Worm (Caenorhabditis elegans) whole organism, L1 larva: ENCODE data around the gene cdc-73.

Source experiments
- C16A3.4 ChIP-seq: fragments of 150-350 bp; optimal IDR thresholded peaks from 2 replicates; lab custom pipeline; 2014; ENCODE audit warnings: missing biosample characterization, missing genetic modification characterization
- F16B12.6 ChIP-seq: fragments of 150-350 bp; optimal IDR thresholded peaks from 2 replicates; lab custom pipeline; 2014; ENCODE audit warnings: missing biosample characterization, missing genetic modification characterization
- aha-1 ChIP-seq: fragments of 150-350 bp; optimal IDR thresholded peaks from 2 replicates; lab custom pipeline; 2014; ENCODE audit warnings: missing biosample characterization, missing genetic modification characterization
- ceh-63 ChIP-seq: fragments of 200-800 bp; sonication (Bioruptor generic); optimal IDR thresholded peaks from 2 replicates; lab custom pipeline; 2018; ENCODE audit warnings: mild to moderate bottlenecking, missing genetic modification characterization, missing compliant biosample characterization
- efl-1 ChIP-seq, 4 experiments: fragments of 150-350 bp; optimal IDR thresholded peaks in 3 of 4; peaks in 1 of 4; 1 replicate in 1 of 4; 2 replicates in 3 of 4; lab custom pipeline; 2014; ENCODE audit warnings: missing biosample characterization in 2 of 4, missing genetic modification characterization in 2 of 4, missing genetic modification reagents in 2 of 4
- elt-2 ChIP-seq: sonication (generic microtip); optimal IDR thresholded peaks from 2 replicates; lab custom pipeline; 2016; ENCODE audit warnings: missing genetic modification characterization, mild to moderate bottlenecking, inconsistent platforms, missing compliant biosample characterization, missing genetic modification reagents
- elt-3 ChIP-seq, 6 experiments: fragments of 150-350 bp in 1 of 6; sonication (generic microtip); optimal IDR thresholded peaks; 2 replicates each; lab custom pipeline; 2017 to 2018; ENCODE audit warnings: missing biosample characterization in 6 of 6, missing genetic modification characterization in 6 of 6, inconsistent platforms in 1 of 6
- fkh-10 ChIP-seq: sonication (generic microtip); optimal IDR thresholded peaks from 2 replicates; lab custom pipeline; 2017; ENCODE audit warnings: missing biosample characterization, missing genetic modification reagents, missing genetic modification characterization
- fkh-8 ChIP-seq: sonication (generic microtip); optimal IDR thresholded peaks from 2 replicates; lab custom pipeline; 2016; ENCODE audit warnings: mild to moderate bottlenecking, missing genetic modification characterization, missing compliant biosample characterization
- grh-1 ChIP-seq: fragments of 200-800 bp; sonication (Bioruptor generic); IDR thresholded peaks from 2 replicates; pipeline ENCODE4 v1.3.6; 2022; ENCODE audit warnings: missing genetic modification reagents, missing genetic modification characterization, missing compliant biosample characterization
- hlh-4 ChIP-seq: sonication (generic microtip); optimal IDR thresholded peaks from 2 replicates; lab custom pipeline; 2016; ENCODE audit warnings: mild to moderate bottlenecking, missing genetic modification characterization, missing compliant biosample characterization
- hpl-2 ChIP-seq: fragments of 150-350 bp; optimal IDR thresholded peaks from 2 replicates; lab custom pipeline; 2014; ENCODE audit warnings: missing biosample characterization, missing genetic modification reagents, missing genetic modification characterization
- irx-1 ChIP-seq: sonication (generic microtip); optimal IDR thresholded peaks from 2 replicates; lab custom pipeline; 2016; ENCODE audit warnings: missing genetic modification characterization, missing compliant biosample characterization
- jun-1 ChIP-seq: fragments of 150-350 bp; optimal IDR thresholded peaks from 2 replicates; lab custom pipeline; 2014; ENCODE audit warnings: missing biosample characterization, missing genetic modification reagents, missing genetic modification characterization
- lin-14 ChIP-seq: fragments of 200-800 bp; sonication (Bioruptor generic); optimal IDR thresholded peaks from 2 replicates; lab custom pipeline; 2018; ENCODE audit warnings: mild to moderate bottlenecking, missing genetic modification characterization, moderate library complexity, missing compliant biosample characterization
- lin-35 ChIP-seq, 2 experiments: fragments of 150-350 bp; optimal IDR thresholded peaks; 2 replicates each; lab custom pipeline; 2014; ENCODE audit warnings: missing biosample characterization in 2 of 2, missing genetic modification characterization in 2 of 2, missing genetic modification reagents in 2 of 2
- lin-39 ChIP-seq: fragments of 150-350 bp; optimal IDR thresholded peaks from 2 replicates; lab custom pipeline; 2014; ENCODE audit warnings: missing biosample characterization, missing genetic modification reagents, missing genetic modification characterization
- lir-3 ChIP-seq: sonication (generic microtip); optimal IDR thresholded peaks from 2 replicates; lab custom pipeline; 2016; ENCODE audit warnings: mild to moderate bottlenecking, missing genetic modification characterization, moderate library complexity, missing compliant biosample characterization; ENCODE audit not compliant: poor library complexity
- mdl-1 ChIP-seq, 2 experiments: fragments of 150-350 bp; optimal IDR thresholded peaks; 2 replicates each; lab custom pipeline; 2014 to 2017; ENCODE audit warnings: missing biosample characterization in 2 of 2, missing genetic modification characterization in 2 of 2, inconsistent platforms in 1 of 2
- mep-1 ChIP-seq: fragments of 150-350 bp; optimal IDR thresholded peaks from 2 replicates; lab custom pipeline; 2014; ENCODE audit warnings: missing biosample characterization, missing genetic modification characterization
- nhr-11 ChIP-seq: fragments of 150-350 bp; optimal IDR thresholded peaks from 2 replicates; lab custom pipeline; 2014; ENCODE audit warnings: missing biosample characterization, missing genetic modification characterization
- nhr-19 ChIP-seq: fragments of 200-800 bp; sonication (Bioruptor generic); conservative IDR thresholded peaks from 2 replicates; pipeline ENCODE4 v1.3.6; 2022; ENCODE audit warnings: missing genetic modification characterization, missing compliant biosample characterization
- nhr-20 ChIP-seq: sonication (generic microtip); optimal IDR thresholded peaks from 2 replicates; lab custom pipeline; 2016; ENCODE audit warnings: mild to moderate bottlenecking, missing genetic modification characterization, missing compliant biosample characterization
- nhr-237 ChIP-seq: fragments of 150-350 bp; optimal IDR thresholded peaks from 2 replicates; lab custom pipeline; 2014; ENCODE audit warnings: missing biosample characterization, missing genetic modification characterization
- nhr-47 ChIP-seq: sonication (generic microtip); optimal IDR thresholded peaks from 2 replicates; lab custom pipeline; 2016; ENCODE audit warnings: mild to moderate bottlenecking, missing genetic modification characterization, moderate library complexity, missing compliant biosample characterization
- nhr-71 ChIP-seq: sonication (generic microtip); optimal IDR thresholded peaks from 2 replicates; lab custom pipeline; 2016; ENCODE audit warnings: mild to moderate bottlenecking, missing genetic modification characterization, moderate library complexity, missing compliant biosample characterization
- nhr-85 ChIP-seq: sonication (generic microtip); peaks from one replicate; lab custom pipeline; 2016; ENCODE audit warnings: missing genetic modification characterization, inconsistent platforms, missing compliant biosample characterization
- pag-3 ChIP-seq: sonication (generic microtip); optimal IDR thresholded peaks from 2 replicates; lab custom pipeline; 2017; ENCODE audit warnings: missing genetic modification characterization, mild to moderate bottlenecking, missing compliant biosample characterization, antibody characterized with exemption, borderline replicate concordance; ENCODE audit not compliant: insufficient read depth
- pax-3 ChIP-seq: fragments of 200-800 bp; sonication (Bioruptor generic); optimal IDR thresholded peaks from 2 replicates; lab custom pipeline; 2018; ENCODE audit warnings: mild to moderate bottlenecking, missing genetic modification characterization, moderate library complexity, missing compliant biosample characterization
- rnt-1 ChIP-seq: sonication (generic microtip); optimal IDR thresholded peaks from 2 replicates; lab custom pipeline; 2016; ENCODE audit warnings: mild to moderate bottlenecking, missing genetic modification characterization, moderate library complexity, missing compliant biosample characterization
- snu-23 ChIP-seq: sonication (generic microtip); optimal IDR thresholded peaks from 2 replicates; lab custom pipeline; 2016; ENCODE audit warnings: missing genetic modification characterization, missing compliant biosample characterization
- sox-4 ChIP-seq: sonication (generic microtip); optimal IDR thresholded peaks from 2 replicates; lab custom pipeline; 2016; ENCODE audit warnings: missing genetic modification characterization, missing compliant biosample characterization
- sptf-1 ChIP-seq: fragments of 150-350 bp; optimal IDR thresholded peaks from 2 replicates; lab custom pipeline; 2014; ENCODE audit warnings: missing biosample characterization, missing genetic modification characterization
- tbx-2 ChIP-seq: sonication (generic microtip); optimal IDR thresholded peaks from 2 replicates; lab custom pipeline; 2016; ENCODE audit warnings: missing genetic modification characterization, missing compliant biosample characterization
- unc-30 ChIP-seq: sonication (generic microtip); optimal IDR thresholded peaks from 2 replicates; lab custom pipeline; 2017; ENCODE audit warnings: missing biosample characterization, missing genetic modification characterization
- unc-86 ChIP-seq: sonication (generic microtip); optimal IDR thresholded peaks from 2 replicates; lab custom pipeline; 2016; ENCODE audit warnings: missing genetic modification characterization, missing compliant biosample characterization
- xbp-1 ChIP-seq: sonication (generic microtip); optimal IDR thresholded peaks from 2 replicates; lab custom pipeline; 2016; ENCODE audit warnings: missing genetic modification characterization, missing compliant biosample characterization
- zip-4 ChIP-seq: fragments of 200-800 bp; sonication (Bioruptor generic); optimal IDR thresholded peaks from 2 replicates; lab custom pipeline; 2018; ENCODE audit warnings: mild to moderate bottlenecking, missing genetic modification characterization, moderate library complexity, missing compliant biosample characterization
- ztf-4 ChIP-seq: fragments of 150-350 bp; optimal IDR thresholded peaks from 2 replicates; lab custom pipeline; 2014; ENCODE audit warnings: missing biosample characterization, missing genetic modification characterization

The cdc-73 gene

ce11 chrIV:4025923-4026322, 16.5 kb upstream of the cdc-73 start (continued):
- peak; percentile 14 for TF ChIP-seq xbp-1 (tag; lab: Kevin White, UChicago)
- no peak for TF ChIP-seq nhr-237 (tag; lab: Kevin White, UChicago)
- TF ChIP-seq lin-14 (GFP tag; lab: Kevin White, UChicago) = peak; percentile 87
- no peak for TF ChIP-seq lin-39 (tag; lab: Kevin White, UChicago)
- peak; percentile 20 for TF ChIP-seq irx-1
- TF ChIP-seq pax-3 = peak; percentile 67
- no peak for TF ChIP-seq nhr-11 (tag; lab: Kevin White, UChicago)
- TF ChIP-seq lir-3 (tag; lab: Kevin White, UChicago) = peak; percentile 0
- peak; percentile 73 for TF ChIP-seq fkh-8
- no peak for TF ChIP-seq hpl-2 (GFP tag; lab: Kevin White, UChicago)
- TF ChIP-seq tbx-2 (tag; lab: Kevin White, UChicago) = peak; percentile 34
- no peak for TF ChIP-seq zip-4 (GFP tag; lab: Kevin White, UChicago)
- peak; percentile 86 for TF ChIP-seq nhr-85 (tag; lab: Kevin White, UChicago)

ce11 chrIV:4027106-4027888, 15.1 kb upstream of the cdc-73 start:
- TF ChIP-seq unc-30 (tag; lab: Kevin White, UChicago) (no peak), hlh-4 (tag; lab: Kevin White, UChicago) (no peak), F16B12.6 (tag; lab: Kevin White, UChicago) (no peak), nhr-47 (tag; lab: Kevin White, UChicago) (peak; percentile 4), snu-23 (GFP tag; lab: Kevin White, UChicago) (peak; percentile 12), nhr-20 (tag; lab: Kevin White, UChicago) (no peak), sptf-1 (tag; lab: Kevin White, UChicago) (no peak), nhr-85 (tag; lab: Kevin White, UChicago) (peak; percentile 79), nhr-19 (no peak; the same call in 1 of the 2 replicates), rnt-1 (tag; lab: Kevin White, UChicago) (peak; percentile 68), jun-1 (tag; lab: Kevin White, UChicago) (no peak), mep-1 (no peak), ceh-63 (GFP tag; lab: Kevin White, UChicago) (no peak), pag-3 (tag; lab: Kevin White, UChicago) (no peak), sox-4 (no peak), aha-1 (no peak), fkh-10 (GFP tag; lab: Kevin White, UChicago) (no peak), mdl-1 (tag; optimal IDR thresholded peaks at IDR 0.05; lab: Kevin White, UChicago) (peak in 1 of 2 experiments; percentile 1), elt-2 (tag; lab: Kevin White, UChicago) (peak; percentile 78), grh-1 (GFP tag; lab: Robert Waterston, UW) (no peak), nhr-71 (tag; lab: Kevin White, UChicago) (peak; percentile 53), lin-35 (GFP tag; optimal IDR thresholded peaks at IDR 0.05; lab: Kevin White, UChicago) (peak in 1 of 2 experiments; percentile 27), ztf-4 (tag; lab: Kevin White, UChicago) (no peak), hpl-2 (GFP tag; lab: Kevin White, UChicago) (no peak), efl-1 (optimal IDR thresholded peaks at IDR 0.05; lab: Kevin White, UChicago) (no peak), efl-1 (GFP tag; optimal IDR thresholded peaks at IDR 0.05 in 1 of 2; lab: Kevin White, UChicago) (peak in 1 of 2 experiments; percentile 11), unc-86 (tag; lab: Kevin White, UChicago) (no peak), elt-3 (tag; optimal IDR thresholded peaks at IDR 0.05; lab: Kevin White, UChicago) (no peak), C16A3.4 (tag; lab: Kevin White, UChicago) (no peak), lin-14 (GFP tag; lab: Kevin White, UChicago) (peak; percentile 28)
